Worm (Caenorhabditis elegans): ENCODE results near the gene aptf-1.

aptf-1 gene

ce11 chrII:6454671-6455070, at the start of gene aptf-1:
Gene aptf-1 (plus strand): TSS chrII:6454971.
- no peak for TF ChIP-seq ama-1 (optimal IDR thresholded peaks at IDR 0.05)
- no peak for TF ChIP-seq tra-4 (tag; optimal IDR thresholded peaks at IDR 0.05)

- TF ChIP-seq tbx-37 (GFP tag; conservative IDR thresholded peaks at IDR 0.05) (no peak), flt-1 (GFP tag; IDR thresholded peaks at IDR 0.05) (no peak), hmbx-1 (tag; optimal IDR thresholded peaks at IDR 0.05) (no peak), scrt-1 (GFP tag; IDR thresholded peaks at IDR 0.05) (no peak), hnd-1 (tag; optimal IDR thresholded peaks at IDR 0.05) (no peak), ceh-36 (tag; optimal IDR thresholded peaks at IDR 0.05) (no peak), hmg-4 (GFP tag; optimal IDR thresholded peaks at IDR 0.05) (no peak), aly-1 (tag; optimal IDR thresholded peaks at IDR 0.05) (no peak)
These were observed 47.5 kb upstream of the aptf-1 start, which contains the start of gene spp-11 for ce11 chrII:6407279-6407678. Gene spp-11 (minus strand): TSS chrII:6407379.

- TF ChIP-seq hmbx-1 (tag; optimal IDR thresholded peaks at IDR 0.05) = no peak
- TF ChIP-seq pes-1 (GFP tag; IDR thresholded peaks at IDR 0.05) = no peak
- TF ChIP-seq tbx-11 (GFP tag; IDR thresholded peaks at IDR 0.05) = no peak
- no peak for TF ChIP-seq tra-4 (tag; optimal IDR thresholded peaks at IDR 0.05)
- no peak for TF ChIP-seq ceh-36 (tag; optimal IDR thresholded peaks at IDR 0.05)
- TF ChIP-seq scrt-1 (GFP tag; IDR thresholded peaks at IDR 0.05) = no peak
- peak; percentile 54 for TF ChIP-seq hmg-4 (GFP tag; optimal IDR thresholded peaks at IDR 0.05)
These were observed 45.7 kb upstream of the aptf-1 start for ce11 chrII:6409098-6409497.

- no peak for TF ChIP-seq ama-1 (optimal IDR thresholded peaks at IDR 0.05)
- TF ChIP-seq tbx-37 (GFP tag; conservative IDR thresholded peaks at IDR 0.05) = no peak
- TF ChIP-seq tbx-11 (GFP tag; IDR thresholded peaks at IDR 0.05) = no peak
- no peak for TF ChIP-seq ets-7 (tag; optimal IDR thresholded peaks at IDR 0.05)
- TF ChIP-seq ceh-13 (GFP tag; optimal IDR thresholded peaks at IDR 0.05) = no peak
- TF ChIP-seq B0310.2 (tag; optimal IDR thresholded peaks at IDR 0.05) = no peak
- TF ChIP-seq scrt-1 (GFP tag; IDR thresholded peaks at IDR 0.05) = no peak
- no peak for TF ChIP-seq hmbx-1 (tag; optimal IDR thresholded peaks at IDR 0.05)
- no peak for TF ChIP-seq sea-1 (GFP tag; conservative IDR thresholded peaks at IDR 0.05)
- TF ChIP-seq flt-1 (GFP tag; IDR thresholded peaks at IDR 0.05) = no peak
- no peak for TF ChIP-seq aly-1 (tag; optimal IDR thresholded peaks at IDR 0.05)
- no peak for TF ChIP-seq tra-4 (tag; optimal IDR thresholded peaks at IDR 0.05)
- TF ChIP-seq F13C5.2 (tag; optimal IDR thresholded peaks at IDR 0.05) = no peak
- no peak for TF ChIP-seq hmg-4 (GFP tag; optimal IDR thresholded peaks at IDR 0.05)
- TF ChIP-seq pes-1 (GFP tag; IDR thresholded peaks at IDR 0.05) = no peak
- TF ChIP-seq hnd-1 (tag; optimal IDR thresholded peaks at IDR 0.05) = no peak
- no peak for TF ChIP-seq ceh-36 (tag; optimal IDR thresholded peaks at IDR 0.05)
These were observed 44.6 kb upstream of the aptf-1 start, which contains the start of gene T25D10.4 for ce11 chrII:6410181-6410580. Gene T25D10.4 (minus strand): TSS chrII:6410281.

ce11 chrII:6411660-6412451, 42.9 kb upstream of the aptf-1 start:
- TF ChIP-seq sea-1 (GFP tag; conservative IDR thresholded peaks at IDR 0.05) (no peak), hmg-4 (GFP tag; optimal IDR thresholded peaks at IDR 0.05) (peak; percentile 61), ets-7 (tag; optimal IDR thresholded peaks at IDR 0.05) (peak; percentile 78), scrt-1 (GFP tag; IDR thresholded peaks at IDR 0.05) (peak; percentile 25; the same call in 1 of the 2 replicates)

ce11 chrII:6413788-6414187, 41.0 kb upstream of the aptf-1 start:
- TF ChIP-seq scrt-1 (GFP tag; IDR thresholded peaks at IDR 0.05) (no peak), tbx-37 (GFP tag; conservative IDR thresholded peaks at IDR 0.05) (no peak), flt-1 (GFP tag; IDR thresholded peaks at IDR 0.05) (no peak), aly-1 (tag; optimal IDR thresholded peaks at IDR 0.05) (no peak), tra-4 (tag; optimal IDR thresholded peaks at IDR 0.05) (no peak), ceh-13 (GFP tag; optimal IDR thresholded peaks at IDR 0.05) (no peak), ets-7 (tag; optimal IDR thresholded peaks at IDR 0.05) (no peak), pes-1 (GFP tag; IDR thresholded peaks at IDR 0.05) (no peak), tbx-11 (GFP tag; IDR thresholded peaks at IDR 0.05) (no peak), sea-1 (GFP tag; conservative IDR thresholded peaks at IDR 0.05) (no peak), ceh-36 (tag; optimal IDR thresholded peaks at IDR 0.05) (no peak), B0310.2 (tag; optimal IDR thresholded peaks at IDR 0.05) (no peak), ama-1 (optimal IDR thresholded peaks at IDR 0.05) (no peak), hmbx-1 (tag; optimal IDR thresholded peaks at IDR 0.05) (no peak)

ce11 chrII:6417999-6418398, 36.8 kb upstream of the aptf-1 start:
- no peak for TF ChIP-seq ceh-36 (tag; optimal IDR thresholded peaks at IDR 0.05)
- no peak for TF ChIP-seq scrt-1 (GFP tag; IDR thresholded peaks at IDR 0.05)
- no peak for TF ChIP-seq ama-1 (optimal IDR thresholded peaks at IDR 0.05)
- TF ChIP-seq tra-4 (tag; optimal IDR thresholded peaks at IDR 0.05) = no peak
- TF ChIP-seq flt-1 (GFP tag; IDR thresholded peaks at IDR 0.05) = no peak
- TF ChIP-seq F13C5.2 (tag; optimal IDR thresholded peaks at IDR 0.05) = no peak

ce11 chrII:6419163-6419562, 35.6 kb upstream of the aptf-1 start:
- no peak for TF ChIP-seq ama-1 (optimal IDR thresholded peaks at IDR 0.05)
- TF ChIP-seq flt-1 (GFP tag; IDR thresholded peaks at IDR 0.05) = no peak
- no peak for TF ChIP-seq ets-7 (tag; optimal IDR thresholded peaks at IDR 0.05)
- TF ChIP-seq scrt-1 (GFP tag; IDR thresholded peaks at IDR 0.05) = no peak
- TF ChIP-seq tbx-37 (GFP tag; conservative IDR thresholded peaks at IDR 0.05) = no peak
- TF ChIP-seq ceh-13 (GFP tag; optimal IDR thresholded peaks at IDR 0.05) = no peak
- no peak for TF ChIP-seq sea-1 (GFP tag; conservative IDR thresholded peaks at IDR 0.05)
- TF ChIP-seq tbx-11 (GFP tag; IDR thresholded peaks at IDR 0.05) = no peak
- no peak for TF ChIP-seq hmg-4 (GFP tag; optimal IDR thresholded peaks at IDR 0.05)
- no peak for TF ChIP-seq tra-4 (tag; optimal IDR thresholded peaks at IDR 0.05)
- no peak for TF ChIP-seq B0310.2 (tag; optimal IDR thresholded peaks at IDR 0.05)

Measured in whole organism, early embryonic.